Worm (Caenorhabditis elegans): Measurements from ENCODE around the gene aly-1.

The aly-1 gene

DNA sequence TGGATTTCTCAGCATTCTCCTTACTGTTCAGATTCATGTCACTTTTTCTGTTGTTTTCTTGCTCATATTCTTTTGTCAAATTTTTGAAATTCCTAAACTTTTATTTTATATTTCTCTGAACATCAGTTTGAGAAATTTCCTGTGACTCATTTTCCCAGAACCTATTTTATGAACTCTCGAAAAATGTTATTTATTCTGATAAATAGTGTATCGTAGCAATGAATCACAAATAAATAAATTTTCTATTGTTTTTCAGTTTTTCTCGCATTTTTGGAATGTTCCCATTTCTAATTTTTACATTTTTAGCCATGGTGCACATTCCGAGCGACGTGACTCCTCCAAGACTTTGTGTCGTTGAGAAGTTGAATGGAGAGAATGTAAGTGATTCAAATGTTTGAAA is 10.1 kb downstream of the aly-1 start, which contains the start of gene nrfl-1:
Gene nrfl-1, plus strand, starts transcription at position 301 of the 400 bp plus-strand sequence.
- TF ChIP-seq unc-62 (GFP tag; optimal IDR thresholded peaks at IDR 0.05) (no peak), nhr-77 (tag; optimal IDR thresholded peaks at IDR 0.05) (no peak), jun-1 (tag; optimal IDR thresholded peaks at IDR 0.05) (no peak), tbx-2 (tag; optimal IDR thresholded peaks at IDR 0.05) (no peak), aly-2 (tag; optimal IDR thresholded peaks at IDR 0.05) (no peak), elt-2 (tag; optimal IDR thresholded peaks at IDR 0.05) (no peak), nfya-1 (tag; optimal IDR thresholded peaks at IDR 0.05; ENCODE audit: insufficient read depth) (no peak), mml-1 (tag; optimal IDR thresholded peaks at IDR 0.05) (no peak), ZK546.5 (tag; optimal IDR thresholded peaks at IDR 0.05) (no peak), egl-27 (tag; optimal IDR thresholded peaks at IDR 0.05) (no peak), sea-2 (GFP tag; optimal IDR thresholded peaks at IDR 0.05) (no peak), nhr-12 (tag; optimal IDR thresholded peaks at IDR 0.05) (no peak), mdl-1 (tag; optimal IDR thresholded peaks at IDR 0.05) (no peak), ama-1 (optimal IDR thresholded peaks at IDR 0.05) (no peak), zag-1 (tag; optimal IDR thresholded peaks at IDR 0.05) (no peak), fkh-10 (GFP tag; optimal IDR thresholded peaks at IDR 0.05) (no peak), R02D3.7 (tag; optimal IDR thresholded peaks at IDR 0.05) (no peak), lin-39 (tag; optimal IDR thresholded peaks at IDR 0.05) (no peak)

- TF ChIP-seq pqm-1 (tag; optimal IDR thresholded peaks at IDR 0.05) (no peak), fkh-10 (GFP tag; optimal IDR thresholded peaks at IDR 0.05) (no peak), nfya-1 (tag; optimal IDR thresholded peaks at IDR 0.05; ENCODE audit: insufficient read depth) (no peak), ztf-4 (tag; optimal IDR thresholded peaks at IDR 0.05) (no peak), nhr-76 (tag; optimal IDR thresholded peaks at IDR 0.05) (no peak), lin-15B (tag; optimal IDR thresholded peaks at IDR 0.05) (no peak), nhr-237 (tag; optimal IDR thresholded peaks at IDR 0.05) (no peak), ceh-28 (tag; optimal IDR thresholded peaks at IDR 0.05) (no peak), elt-1 (tag; optimal IDR thresholded peaks at IDR 0.05) (no peak), aly-2 (tag; optimal IDR thresholded peaks at IDR 0.05) (no peak), skn-1 (tag; optimal IDR thresholded peaks at IDR 0.05) (no peak), nhr-77 (tag; optimal IDR thresholded peaks at IDR 0.05) (no peak), daf-12 (tag; optimal IDR thresholded peaks at IDR 0.05) (no peak), sea-2 (GFP tag; optimal IDR thresholded peaks at IDR 0.05) (no peak), ZK546.5 (tag; optimal IDR thresholded peaks at IDR 0.05) (no peak), elt-3 (tag; optimal IDR thresholded peaks at IDR 0.05) (no peak), hmg-11 (tag; optimal IDR thresholded peaks at IDR 0.05) (no peak)
These were observed 11.5 kb downstream of the aly-1 start for ce11 chrIV:9120220-9120619.

- TF ChIP-seq R02D3.7 (tag; optimal IDR thresholded peaks at IDR 0.05) (no peak), jun-1 (tag; optimal IDR thresholded peaks at IDR 0.05) (peak; percentile 36), nhr-28 (tag; optimal IDR thresholded peaks at IDR 0.05) (no peak), elt-3 (tag; optimal IDR thresholded peaks at IDR 0.05) (peak in 1 of 3 experiments; percentile 29), nhr-25 (tag; optimal IDR thresholded peaks at IDR 0.05) (peak; percentile 63), elt-1 (tag; optimal IDR thresholded peaks at IDR 0.05) (no peak), lin-39 (tag; optimal IDR thresholded peaks at IDR 0.05) (no peak), pha-4 (tag; optimal IDR thresholded peaks at IDR 0.05) (peak; percentile 4), fos-1 (tag; optimal IDR thresholded peaks at IDR 0.05) (no peak), egl-27 (tag; optimal IDR thresholded peaks at IDR 0.05) (no peak), mdl-1 (tag; optimal IDR thresholded peaks at IDR 0.05) (peak; percentile 42), lin-15B (tag; optimal IDR thresholded peaks at IDR 0.05) (peak; percentile 31), tbx-2 (tag; optimal IDR thresholded peaks at IDR 0.05) (no peak), aly-2 (tag; optimal IDR thresholded peaks at IDR 0.05) (no peak), daf-12 (tag; optimal IDR thresholded peaks at IDR 0.05) (no peak), nhr-43 (tag; optimal IDR thresholded peaks at IDR 0.05; ENCODE audit: poor library complexity, severe bottlenecking) (peak; percentile 81), mml-1 (tag; optimal IDR thresholded peaks at IDR 0.05) (no peak), zag-1 (tag; optimal IDR thresholded peaks at IDR 0.05) (no peak), snpc-4 (tag; optimal IDR thresholded peaks at IDR 0.05) (no peak), nhr-23 (tag; optimal IDR thresholded peaks at IDR 0.05) (peak; percentile 65), ceh-28 (tag; optimal IDR thresholded peaks at IDR 0.05) (no peak), elt-2 (tag; optimal IDR thresholded peaks at IDR 0.05) (no peak), hmg-11 (tag; optimal IDR thresholded peaks at IDR 0.05) (peak; percentile 31), nfya-1 (tag; optimal IDR thresholded peaks at IDR 0.05; ENCODE audit: insufficient read depth) (peak; percentile 46), ama-1 (optimal IDR thresholded peaks at IDR 0.05) (no peak), eor-1 (tag; optimal IDR thresholded peaks at IDR 0.05) (no peak), egl-5 (tag; optimal IDR thresholded peaks at IDR 0.05) (peak; percentile 9), nhr-67 (tag; optimal IDR thresholded peaks at IDR 0.05) (no peak), ceh-9 (tag; optimal IDR thresholded peaks at IDR 0.05) (no peak), fkh-2 (tag; optimal IDR thresholded peaks at IDR 0.05) (no peak), ceh-82 (tag; optimal IDR thresholded peaks at IDR 0.05) (no peak)
These were observed 12.8 kb downstream of the aly-1 start for ce11 chrIV:9121545-9121944.
